Fruit fly (Drosophila melanogaster) whole organism, wandering third instar larva: Measurements from ENCODE around the gene NKCC.

ENCODE experiments used
- CrebA ChIP-seq: fragments of 200-800 bp; sonication (Bioruptor generic); optimal IDR thresholded peaks from 2 replicates; lab custom pipeline; 2016; ENCODE audit warnings: missing biosample characterization, mild to moderate bottlenecking, missing genetic modification characterization, borderline replicate concordance
- Hr78 ChIP-seq: fragments of >200 bp; optimal IDR thresholded peaks from 2 replicates; lab custom pipeline; 2017; ENCODE audit warnings: missing biosample characterization, missing genetic modification characterization
- Vsx2 ChIP-seq: fragments of 200-300, 225-300 bp; sonication (Bioruptor generic); optimal IDR thresholded peaks from 2 replicates; lab custom pipeline; 2018; ENCODE audit warnings: missing biosample characterization, missing genetic modification characterization; ENCODE audit not compliant: partially characterized antibody
- h ChIP-seq: fragments of 200-800 bp; sonication (Bioruptor generic); optimal IDR thresholded peaks from 3 replicates; lab custom pipeline; 2016; ENCODE audit warnings: missing biosample characterization, mild to moderate bottlenecking, missing genetic modification characterization
- jim ChIP-seq: fragments of 175-275, 200-325 bp; sonication (Bioruptor generic); optimal IDR thresholded peaks from 2 replicates; lab custom pipeline; 2016; ENCODE audit warnings: missing biosample characterization, mild to moderate bottlenecking, missing genetic modification characterization
- sage ChIP-seq: fragments of 200-800 bp; sonication (Bioruptor generic); optimal IDR thresholded peaks from 2 replicates; lab custom pipeline; 2016; ENCODE audit warnings: missing biosample characterization, mild to moderate bottlenecking, missing genetic modification characterization
- woc ChIP-seq: sonication (Bioruptor generic); optimal IDR thresholded peaks from 2 replicates; lab custom pipeline; 2016; ENCODE audit warnings: missing biosample characterization, mild to moderate bottlenecking, missing genetic modification characterization

DNA sequence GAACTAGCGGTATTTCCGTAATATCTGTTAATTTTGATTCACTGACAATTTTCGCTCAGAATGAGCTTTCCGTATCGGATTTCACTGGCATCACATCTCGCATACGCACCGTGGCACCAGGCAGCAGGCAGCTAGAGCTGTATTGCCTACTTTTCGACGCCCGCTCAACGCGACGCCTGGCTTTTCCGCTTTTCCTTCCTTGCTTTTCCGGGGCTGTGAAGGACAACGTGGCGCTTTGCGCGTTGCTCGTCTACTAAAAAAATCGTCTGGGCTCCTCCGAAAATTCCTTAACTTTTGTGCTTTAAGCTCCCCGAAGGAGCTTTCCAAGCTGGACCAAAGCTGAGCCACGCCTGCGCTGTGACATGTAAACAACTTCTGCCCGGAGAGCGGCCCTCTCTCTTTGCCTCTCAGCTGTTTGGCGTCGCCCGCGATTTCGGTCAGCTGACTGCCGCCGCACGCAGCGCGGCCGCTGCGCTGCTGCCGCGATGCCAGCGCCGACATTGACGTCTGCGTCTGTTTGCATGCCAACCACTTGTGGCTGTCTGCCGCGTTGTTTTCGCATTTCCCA, 20.7 kb upstream of the NKCC start, which contains the start of the genes CG43845 and Nmdar1:
- TF ChIP-seq Vsx2 (GFP tag; lab: Kevin White, UChicago): no peak
- no peak for TF ChIP-seq h (GFP tag; lab: Kevin White, UChicago)
- no peak for TF ChIP-seq sage (GFP tag; lab: Kevin White, UChicago)
- no peak for TF ChIP-seq Hr78 (GFP tag; lab: Kevin White, UChicago)
- TF ChIP-seq CrebA (GFP tag; lab: Kevin White, UChicago): no peak
- TF ChIP-seq woc: no peak
- no peak for TF ChIP-seq jim (GFP tag; lab: Kevin White, UChicago)
